Fruit fly (Drosophila melanogaster): ENCODE data around the gene CG14325.

Gene CG14325

dm6 chr3R:17646102-17647050, 19.4 kb downstream of the CG14325 start:
- no peak for TF ChIP-seq CG4496 (GFP tag; IDR thresholded peaks at IDR 0.05)
- TF ChIP-seq CG12605 (GFP tag; IDR thresholded peaks at IDR 0.05), result no peak
- TF ChIP-seq CG14655 (GFP tag; optimal IDR thresholded peaks at IDR 0.05), result no peak
- TF ChIP-seq gl (tag; optimal IDR thresholded peaks at IDR 0.05), result no peak
- TF ChIP-seq Pif1A (GFP tag; optimal IDR thresholded peaks at IDR 0.05), result no peak
- TF ChIP-seq Snoo (tag; optimal IDR thresholded peaks at IDR 0.05), result no peak
- TF ChIP-seq CG13204 (GFP tag; optimal IDR thresholded peaks at IDR 0.05), result no peak
- no peak for TF ChIP-seq CG32121 (GFP tag; IDR thresholded peaks at IDR 0.05)
- no peak for TF ChIP-seq CG10348 (GFP tag; IDR thresholded peaks at IDR 0.05)
- no peak for TF ChIP-seq rn (GFP tag; IDR thresholded peaks at IDR 0.05)
- no peak for TF ChIP-seq EcR (GFP tag; optimal IDR thresholded peaks at IDR 0.05)
- TF ChIP-seq fd96Ca (GFP tag; IDR thresholded peaks at IDR 0.05), result no peak
- no peak for TF ChIP-seq CG17806 (tag; optimal IDR thresholded peaks at IDR 0.05)
- no peak for TF ChIP-seq CG8301 (tag; optimal IDR thresholded peaks at IDR 0.05)
- no peak for TF ChIP-seq CG9948 (tag; optimal IDR thresholded peaks at IDR 0.05)
- TF ChIP-seq Ets98B (GFP tag; IDR thresholded peaks at IDR 0.05), result no peak
- no peak for TF ChIP-seq CG34367 (tag; optimal IDR thresholded peaks at IDR 0.05)
- no peak for TF ChIP-seq CG15710 (tag; optimal IDR thresholded peaks at IDR 0.05)

- TF ChIP-seq CG14655 (GFP tag; optimal IDR thresholded peaks at IDR 0.05), result no peak
- no peak for TF ChIP-seq CG17806 (tag; optimal IDR thresholded peaks at IDR 0.05)
- no peak for TF ChIP-seq CG15710 (tag; optimal IDR thresholded peaks at IDR 0.05)
- TF ChIP-seq D1 (tag; optimal IDR thresholded peaks at IDR 0.05), result no peak
- TF ChIP-seq CG13204 (GFP tag; optimal IDR thresholded peaks at IDR 0.05), result no peak
- TF ChIP-seq EcR (GFP tag; optimal IDR thresholded peaks at IDR 0.05), result no peak
- no peak for TF ChIP-seq Ets98B (GFP tag; IDR thresholded peaks at IDR 0.05)
- TF ChIP-seq CG8301 (tag; optimal IDR thresholded peaks at IDR 0.05), result no peak
These were observed 20.5 kb downstream of the CG14325 start, which contains the start of gene CG14322 for dm6 chr3R:17647444-17647843. CG14322 (plus strand) TSS chr3R:17647679.

- TF ChIP-seq fd96Ca (GFP tag; IDR thresholded peaks at IDR 0.05) (no peak), EcR (GFP tag; optimal IDR thresholded peaks at IDR 0.05) (no peak), Pif1B (GFP tag; optimal IDR thresholded peaks at IDR 0.05) (no peak), CG12605 (GFP tag; IDR thresholded peaks at IDR 0.05) (no peak), CG34367 (tag; optimal IDR thresholded peaks at IDR 0.05) (no peak), CG8159 (tag; optimal IDR thresholded peaks at IDR 0.05) (no peak)
These were observed 27.0 kb downstream of the CG14325 start for dm6 chr3R:17653879-17654278.

- TF ChIP-seq rn (GFP tag; IDR thresholded peaks at IDR 0.05) (no peak), CG34367 (tag; optimal IDR thresholded peaks at IDR 0.05) (peak; percentile 23), Snoo (tag; optimal IDR thresholded peaks at IDR 0.05) (peak; percentile 45), CG4496 (GFP tag; IDR thresholded peaks at IDR 0.05) (peak; percentile 32; the same call in 1 of the 3 replicates), CG9948 (tag; optimal IDR thresholded peaks at IDR 0.05) (no peak)
These were observed 28.1 kb downstream of the CG14325 start for dm6 chr3R:17655040-17655439.

- TF ChIP-seq CG14655 (GFP tag; optimal IDR thresholded peaks at IDR 0.05), result no peak
- TF ChIP-seq CG15710 (tag; optimal IDR thresholded peaks at IDR 0.05), result no peak
- no peak for TF ChIP-seq CG9948 (tag; optimal IDR thresholded peaks at IDR 0.05)
These were observed 30.0 kb downstream of the CG14325 start for dm6 chr3R:17656923-17657322.

dm6 chr3R:17666061-17666796, 39.3 kb downstream of the CG14325 start:
- TF ChIP-seq CG13204 (GFP tag; optimal IDR thresholded peaks at IDR 0.05) (no peak), rn (GFP tag; IDR thresholded peaks at IDR 0.05) (no peak), Snoo (tag; optimal IDR thresholded peaks at IDR 0.05) (no peak), CG34367 (tag; optimal IDR thresholded peaks at IDR 0.05) (no peak), EcR (GFP tag; optimal IDR thresholded peaks at IDR 0.05) (no peak), gl (tag; optimal IDR thresholded peaks at IDR 0.05) (no peak), CG14655 (GFP tag; optimal IDR thresholded peaks at IDR 0.05) (no peak), CG9948 (tag; optimal IDR thresholded peaks at IDR 0.05) (no peak), CG10348 (GFP tag; IDR thresholded peaks at IDR 0.05) (no peak), fd96Ca (GFP tag; IDR thresholded peaks at IDR 0.05) (no peak), CG17806 (tag; optimal IDR thresholded peaks at IDR 0.05) (no peak), D1 (tag; optimal IDR thresholded peaks at IDR 0.05) (no peak)

dm6 chr3R:17666797-17667156, 39.9 kb downstream of the CG14325 start:
- TF ChIP-seq Pif1B (GFP tag; optimal IDR thresholded peaks at IDR 0.05), result no peak
- TF ChIP-seq CG15710 (tag; optimal IDR thresholded peaks at IDR 0.05), result no peak
- TF ChIP-seq Pif1A (GFP tag; optimal IDR thresholded peaks at IDR 0.05), result no peak
- no peak for TF ChIP-seq CG10348 (GFP tag; IDR thresholded peaks at IDR 0.05)
- no peak for TF ChIP-seq fd96Ca (GFP tag; IDR thresholded peaks at IDR 0.05)
- TF ChIP-seq CG17806 (tag; optimal IDR thresholded peaks at IDR 0.05), result no peak
- TF ChIP-seq CG8159 (tag; optimal IDR thresholded peaks at IDR 0.05), result no peak
- TF ChIP-seq CG34367 (tag; optimal IDR thresholded peaks at IDR 0.05), result no peak
- no peak for TF ChIP-seq Snoo (tag; optimal IDR thresholded peaks at IDR 0.05)
- no peak for TF ChIP-seq gl (tag; optimal IDR thresholded peaks at IDR 0.05)
- no peak for TF ChIP-seq D1 (tag; optimal IDR thresholded peaks at IDR 0.05)
- no peak for TF ChIP-seq rn (GFP tag; IDR thresholded peaks at IDR 0.05)
- no peak for TF ChIP-seq Ets98B (GFP tag; IDR thresholded peaks at IDR 0.05)
- TF ChIP-seq CG12605 (GFP tag; IDR thresholded peaks at IDR 0.05), result no peak
- TF ChIP-seq CG9948 (tag; optimal IDR thresholded peaks at IDR 0.05), result no peak
